Fruit fly (Drosophila melanogaster) whole organism, embryonic: ENCODE data around the gene Tcs3.

Experiments
- CG11560 ChIP-seq: fragments of 200-800 bp; sonication (Bioruptor generic); IDR thresholded peaks from 3 replicates; pipeline ENCODE4 v1.3.6; 2022; ENCODE audit warnings: missing biosample characterization, missing genetic modification characterization
- CG8290 ChIP-seq, 3 experiments: fragments of 200-800 bp; sonication (Bioruptor generic); optimal IDR thresholded peaks; 2 replicates each; lab custom pipeline; 2016 to 2019; ENCODE audit warnings: missing biosample characterization in 3 of 3, missing genetic modification characterization in 3 of 3, mild to moderate bottlenecking in 2 of 3, moderate library complexity in 1 of 3
- Sox100B ChIP-seq: fragments of 200-800 bp; sonication (Bioruptor generic); optimal IDR thresholded peaks from 3 replicates; lab custom pipeline; 2018; ENCODE audit warnings: missing biosample characterization, mild to moderate bottlenecking, missing genetic modification characterization
- mirr ChIP-seq: fragments of 200-800 bp; sonication (Bioruptor generic); optimal IDR thresholded peaks from 3 replicates; lab custom pipeline; 2018; ENCODE audit warnings: missing biosample characterization, mild to moderate bottlenecking, missing genetic modification characterization
- pros ChIP-seq: fragments of 200-800 bp; sonication (Bioruptor generic); optimal IDR thresholded peaks from 3 replicates; lab custom pipeline; 2019; ENCODE audit warnings: missing biosample characterization, mild to moderate bottlenecking, missing genetic modification characterization, moderate library complexity

DNA sequence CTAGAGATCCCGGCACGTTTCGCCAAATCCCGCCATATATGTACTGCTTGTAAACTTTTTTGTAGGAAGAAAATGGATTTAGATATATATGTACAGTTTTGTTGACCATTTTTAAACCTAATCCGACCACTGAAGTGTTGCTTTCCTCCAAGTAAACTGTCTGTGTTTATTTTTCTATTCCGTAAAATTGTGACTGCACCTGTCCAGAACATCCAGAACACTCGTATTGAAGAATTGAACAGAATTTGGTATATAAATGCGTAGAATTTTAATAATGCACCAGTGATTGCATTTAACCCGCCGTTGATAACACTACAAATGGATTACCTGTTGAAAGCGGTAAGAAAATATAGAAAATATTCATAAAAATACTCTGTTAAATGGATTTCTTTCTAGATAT, 47.8 kb upstream of the Tcs3 start, which contains the start of gene CG43249:
- TF ChIP-seq pros (GFP tag; lab: Kevin White, UChicago) (no peak), CG8290 (GFP tag; optimal IDR thresholded peaks at IDR 0.05; lab: Kevin White, UChicago) (no peak), CG8290 (tag; optimal IDR thresholded peaks at IDR 0.05; lab: Kevin White, UChicago) (no peak), Sox100B (GFP tag; lab: Kevin White, UChicago) (no peak), mirr (no peak), CG11560 (tag; lab: Robert Waterston, UW) (no peak)
